Fruit fly (Drosophila melanogaster) whole organism, embryonic: Measurements from ENCODE around the gene CG7289.

Experiments used
- Atf3 ChIP-seq: fragments of 200-800 bp; sonication (Bioruptor generic); optimal IDR thresholded peaks from 3 replicates; lab custom pipeline; 2016; ENCODE audit warnings: missing biosample characterization, missing genetic modification characterization
- CG10267 ChIP-seq: fragments of 200-800 bp; sonication (Bioruptor generic); optimal IDR thresholded peaks from 2 replicates; lab custom pipeline; 2018; ENCODE audit warnings: missing biosample characterization, mild to moderate bottlenecking, missing genetic modification characterization, moderate library complexity
- CG10274 ChIP-seq: fragments of 200-800 bp; sonication (Bioruptor generic); optimal IDR thresholded peaks from 3 replicates; lab custom pipeline; 2017; ENCODE audit warnings: missing biosample characterization, mild to moderate bottlenecking, missing genetic modification characterization
- CG12391 ChIP-seq: fragments of 200-800 bp; sonication (Bioruptor generic); optimal IDR thresholded peaks from 3 replicates; lab custom pipeline; 2018; ENCODE audit warnings: missing biosample characterization, mild to moderate bottlenecking, missing genetic modification characterization, moderate library complexity
- CG14014 ChIP-seq: fragments of 200-800 bp; sonication (Bioruptor generic); IDR thresholded peaks from 2 replicates; pipeline ENCODE4 v1.3.6; 2022; ENCODE audit warnings: missing biosample characterization, missing genetic modification characterization
- CG15696 ChIP-seq: fragments of 200-800 bp; sonication (Bioruptor generic); optimal IDR thresholded peaks from 2 replicates; lab custom pipeline; 2019; ENCODE audit warnings: missing biosample characterization, mild to moderate bottlenecking, missing genetic modification characterization, moderate library complexity
- CG16813 ChIP-seq: fragments of 200-800 bp; sonication (Bioruptor generic); IDR thresholded peaks from 3 replicates; pipeline ENCODE4 v1.3.6; 2022; ENCODE audit warnings: missing biosample characterization, missing genetic modification characterization; ENCODE audit not compliant: partially characterized antibody
- CG17359 ChIP-seq: fragments of 200-800 bp; sonication (Bioruptor generic); optimal IDR thresholded peaks from 3 replicates; lab custom pipeline; 2018; ENCODE audit warnings: missing biosample characterization, mild to moderate bottlenecking, missing genetic modification characterization, moderate library complexity
- CG17802 ChIP-seq: fragments of 200-800 bp; sonication (Bioruptor generic); optimal IDR thresholded peaks from 2 replicates; lab custom pipeline; 2018; ENCODE audit warnings: missing biosample characterization, mild to moderate bottlenecking, missing genetic modification characterization, moderate library complexity
- CG17829 ChIP-seq: fragments of 200-800 bp; optimal IDR thresholded peaks from 2 replicates; lab custom pipeline; 2019; ENCODE audit warnings: missing biosample characterization, mild to moderate bottlenecking, missing genetic modification characterization, moderate library complexity
- CG17912 ChIP-seq: fragments of 200-800 bp; sonication (Bioruptor generic); optimal IDR thresholded peaks from 2 replicates; lab custom pipeline; 2018; ENCODE audit warnings: missing biosample characterization, mild to moderate bottlenecking, missing genetic modification characterization
- CG18599 ChIP-seq: fragments of 200-800 bp; sonication (Bioruptor generic); optimal IDR thresholded peaks from 3 replicates; lab custom pipeline; 2017; ENCODE audit warnings: missing biosample characterization, missing genetic modification characterization, mild to moderate bottlenecking, moderate library complexity, missing genetic modification reagents
- CG33557 ChIP-seq: fragments of 200-800 bp; sonication (Bioruptor generic); optimal IDR thresholded peaks from 2 replicates; lab custom pipeline; 2019; ENCODE audit warnings: missing biosample characterization, mild to moderate bottlenecking, missing genetic modification characterization, moderate library complexity
- CG34224 ChIP-seq: fragments of 200-800 bp; sonication (Bioruptor generic); IDR thresholded peaks from 3 replicates; pipeline ENCODE4 v1.3.6; 2022; ENCODE audit warnings: missing biosample characterization, missing genetic modification characterization; ENCODE audit not compliant: partially characterized antibody
- CG6854 ChIP-seq: fragments of 200-800 bp; sonication (Bioruptor generic); optimal IDR thresholded peaks from 3 replicates; lab custom pipeline; 2017; ENCODE audit warnings: missing biosample characterization, mild to moderate bottlenecking, missing genetic modification characterization
- CG7556 ChIP-seq: fragments of 200-800 bp; sonication (Bioruptor generic); optimal IDR thresholded peaks from 2 replicates; lab custom pipeline; 2017; ENCODE audit warnings: missing biosample characterization, mild to moderate bottlenecking, missing genetic modification characterization
- CG7745 ChIP-seq: fragments of 200-800 bp; sonication (Bioruptor generic); optimal IDR thresholded peaks from 2 replicates; lab custom pipeline; 2018; ENCODE audit warnings: missing biosample characterization, mild to moderate bottlenecking, missing genetic modification characterization, moderate library complexity
- CG7839 ChIP-seq: fragments of 200-800 bp; sonication (Bioruptor generic); optimal IDR thresholded peaks from 3 replicates; lab custom pipeline; 2018; ENCODE audit warnings: missing biosample characterization, mild to moderate bottlenecking, missing genetic modification characterization, moderate library complexity
- CG7963 ChIP-seq: fragments of 200-800 bp; sonication (Bioruptor generic); IDR thresholded peaks from 3 replicates; pipeline ENCODE4 v1.3.6; 2022; ENCODE audit warnings: missing biosample characterization, missing genetic modification characterization; ENCODE audit not compliant: partially characterized antibody
- CG9876 ChIP-seq: fragments of 200-800 bp; sonication (Bioruptor generic); optimal IDR thresholded peaks from 2 replicates; lab custom pipeline; 2016; ENCODE audit warnings: missing biosample characterization, missing genetic modification characterization
- CG9932 ChIP-seq: fragments of 200-800 bp; sonication (Bioruptor generic); IDR thresholded peaks from 2 replicates; pipeline ENCODE4 v1.3.6; 2022; ENCODE audit warnings: missing biosample characterization, missing genetic modification characterization
- Dp ChIP-seq: fragments of 200-800 bp; sonication (Bioruptor generic); optimal IDR thresholded peaks from 2 replicates; lab custom pipeline; 2018; ENCODE audit warnings: missing biosample characterization, mild to moderate bottlenecking, missing genetic modification characterization, moderate library complexity
- Drgx ChIP-seq: fragments of 200-800 bp; sonication (Bioruptor generic); IDR thresholded peaks from 2 replicates; pipeline ENCODE4 v1.3.6; 2022; ENCODE audit warnings: missing biosample characterization, missing genetic modification characterization
- ERR ChIP-seq: fragments of 200-800 bp; sonication (Bioruptor generic); optimal IDR thresholded peaks from 2 replicates; lab custom pipeline; 2016; ENCODE audit warnings: missing biosample characterization, missing genetic modification characterization
- Hr39 ChIP-seq: fragments of >200 bp; optimal IDR thresholded peaks from 2 replicates; lab custom pipeline; 2017
- Max ChIP-seq: fragments of 200-800 bp; sonication (Bioruptor generic); optimal IDR thresholded peaks from 2 replicates; lab custom pipeline; 2016; ENCODE audit warnings: missing biosample characterization, mild to moderate bottlenecking, missing genetic modification characterization
- Meics ChIP-seq: fragments of 200-800 bp; sonication (Bioruptor generic); optimal IDR thresholded peaks from 2 replicates; lab custom pipeline; 2017; ENCODE audit warnings: missing biosample characterization, mild to moderate bottlenecking, missing genetic modification characterization
- Oaz ChIP-seq: fragments of 200-800 bp; sonication (Bioruptor generic); IDR thresholded peaks from 2 replicates; pipeline ENCODE4 v1.3.6; 2022; ENCODE audit warnings: missing biosample characterization, missing genetic modification characterization
- Opbp ChIP-seq: fragments of 200-800 bp; sonication (Bioruptor generic); IDR thresholded peaks from 3 replicates; pipeline ENCODE4 v1.3.6; 2022; ENCODE audit warnings: missing biosample characterization, missing genetic modification characterization; ENCODE audit not compliant: partially characterized antibody
- Scr ChIP-seq: fragments of 200-800 bp; sonication (Bioruptor generic); IDR thresholded peaks from 2 replicates; pipeline ENCODE4 v1.3.6; 2022; ENCODE audit warnings: missing biosample characterization, missing genetic modification characterization; ENCODE audit not compliant: partially characterized antibody
- ase ChIP-seq: fragments of 200-800 bp; sonication (Bioruptor generic); IDR thresholded peaks from 3 replicates; pipeline ENCODE4 v1.3.6; 2022; ENCODE audit warnings: missing biosample characterization, missing genetic modification characterization
- ato ChIP-seq: fragments of 200-800 bp; sonication (Bioruptor generic); IDR thresholded peaks from 2 replicates; pipeline ENCODE4 v1.3.6; 2022; ENCODE audit warnings: missing biosample characterization, missing genetic modification characterization; ENCODE audit not compliant: partially characterized antibody
- bigmax ChIP-seq: fragments of 200-800 bp; sonication (Bioruptor generic); optimal IDR thresholded peaks from 2 replicates; lab custom pipeline; 2018; ENCODE audit warnings: missing biosample characterization, mild to moderate bottlenecking, missing genetic modification characterization
- gro ChIP-seq: fragments of 200-800 bp; sonication (Bioruptor generic); optimal IDR thresholded peaks from 2 replicates; lab custom pipeline; 2016; ENCODE audit warnings: missing biosample characterization, missing genetic modification characterization
- hb ChIP-seq: fragments of 200-800 bp; sonication (Bioruptor generic); IDR thresholded peaks from 3 replicates; pipeline ENCODE4 v1.3.6; 2022; ENCODE audit warnings: missing biosample characterization, missing genetic modification characterization; ENCODE audit not compliant: partially characterized antibody
- hbn ChIP-seq: fragments of 200-800 bp; sonication (Bioruptor generic); IDR thresholded peaks from 2 replicates; pipeline ENCODE4 v1.3.6; 2022; ENCODE audit warnings: missing biosample characterization, missing genetic modification characterization; ENCODE audit not compliant: partially characterized antibody
- hth ChIP-seq: fragments of >200 bp; optimal IDR thresholded peaks from 2 replicates; lab custom pipeline; 2017; ENCODE audit warnings: inconsistent platforms
- insv ChIP-seq, 2 experiments: fragments of 200-800 bp; sonication (Bioruptor generic); optimal IDR thresholded peaks; 3 replicates each; lab custom pipeline; 2016 to 2018; ENCODE audit warnings: missing biosample characterization in 2 of 2, missing genetic modification characterization in 2 of 2
- lmd ChIP-seq: fragments of 200-800 bp; sonication (Bioruptor generic); IDR thresholded peaks from 2 replicates; pipeline ENCODE4 v1.3.6; 2022; ENCODE audit warnings: missing biosample characterization, missing genetic modification characterization
- luna ChIP-seq: fragments of 200-800 bp; sonication (Bioruptor generic); optimal IDR thresholded peaks from 2 replicates; lab custom pipeline; 2016; ENCODE audit warnings: missing biosample characterization, missing genetic modification characterization
- mld ChIP-seq: fragments of 200-800 bp; sonication (Bioruptor generic); IDR thresholded peaks from 3 replicates; pipeline ENCODE4 v1.3.6; 2022; ENCODE audit warnings: missing biosample characterization, missing genetic modification characterization; ENCODE audit not compliant: partially characterized antibody
- odd ChIP-seq: fragments of 200-800 bp; sonication (Bioruptor generic); optimal IDR thresholded peaks from 2 replicates; lab custom pipeline; 2017; ENCODE audit warnings: missing biosample characterization, mild to moderate bottlenecking, missing genetic modification characterization
- pb ChIP-seq: fragments of 200-800 bp; sonication (Bioruptor generic); optimal IDR thresholded peaks from 3 replicates; lab custom pipeline; 2016; ENCODE audit warnings: missing biosample characterization, missing genetic modification characterization
- sc ChIP-seq, 3 experiments: fragments of >200 bp in 2 of 3; fragments of 200-800 bp in 1 of 3; sonication (Bioruptor generic) in 1 of 3; optimal IDR thresholded peaks; 2 replicates in 2 of 3; 3 replicates in 1 of 3; lab custom pipeline; 2017; ENCODE audit warnings: mild to moderate bottlenecking in 1 of 3, missing biosample characterization in 1 of 3, missing genetic modification characterization in 1 of 3, missing genetic modification reagents in 1 of 3
- sob ChIP-seq: fragments of 200-800 bp; sonication (Bioruptor generic); IDR thresholded peaks from 2 replicates; pipeline ENCODE4 v1.3.6; 2022; ENCODE audit warnings: missing biosample characterization, missing genetic modification characterization
- tgo ChIP-seq: fragments of 200-800 bp; sonication (Bioruptor generic); IDR thresholded peaks from 3 replicates; pipeline ENCODE4 v1.3.6; 2022; ENCODE audit warnings: missing biosample characterization, missing genetic modification characterization
- tin ChIP-seq: fragments of 200-800 bp; sonication (Bioruptor generic); optimal IDR thresholded peaks from 3 replicates; lab custom pipeline; 2016; ENCODE audit warnings: missing biosample characterization, missing genetic modification characterization
- tna ChIP-seq: fragments of 200-800 bp; sonication (Bioruptor generic); IDR thresholded peaks from 2 replicates; pipeline ENCODE4 v1.3.6; 2022; ENCODE audit warnings: missing biosample characterization, missing genetic modification characterization; ENCODE audit not compliant: partially characterized antibody
- vvl ChIP-seq: fragments of 200-800 bp; sonication (Bioruptor generic); IDR thresholded peaks from 2 replicates; pipeline ENCODE4 v1.3.6; 2022; ENCODE audit warnings: missing biosample characterization, missing genetic modification characterization
- zen ChIP-seq: fragments of 200-800 bp; sonication (Bioruptor generic); optimal IDR thresholded peaks from 3 replicates; lab custom pipeline; 2018; ENCODE audit warnings: missing biosample characterization, mild to moderate bottlenecking, missing genetic modification characterization, moderate library complexity

Gene CG7289

dm6 chr2L:2031522-2031921 is 49.5 kb downstream of the CG7289 start (continued):
- TF ChIP-seq hb (GFP tag; lab: Robert Waterston, UW), result peak; percentile 64; the same call in 1 of the 3 replicates
- peak; percentile 64; the same call in 2 of the 3 replicates for TF ChIP-seq CG7963 (GFP tag; lab: Robert Waterston, UW)
- TF ChIP-seq bigmax (GFP tag; lab: Kevin White, UChicago), result no peak
- no peak for TF ChIP-seq CG7556
- TF ChIP-seq Scr (GFP tag; lab: Robert Waterston, UW), result peak; percentile 57
- TF ChIP-seq tna (GFP tag; lab: Robert Waterston, UW), result peak; percentile 64
- TF ChIP-seq gro (GFP tag; lab: Kevin White, UChicago), result no peak
- TF ChIP-seq Max, result no peak
- no peak for TF ChIP-seq CG17802 (tag; lab: Kevin White, UChicago)
- TF ChIP-seq lmd (GFP tag; lab: Robert Waterston, UW), result no peak
- TF ChIP-seq CG16813, result peak; percentile 77
- peak; percentile 39; the same call in 2 of the 3 replicates for TF ChIP-seq CG34224
- no peak for TF ChIP-seq vvl (GFP tag; lab: Robert Waterston, UW)
- no peak for TF ChIP-seq sob
- TF ChIP-seq hth (lab: Kevin White, UChicago), result no peak
- no peak for TF ChIP-seq CG10274 (GFP tag; lab: Kevin White, UChicago)
- TF ChIP-seq CG10267 (tag; lab: Kevin White, UChicago), result no peak
- no peak for TF ChIP-seq odd (GFP tag; lab: Kevin White, UChicago)
- peak; percentile 83 for TF ChIP-seq Opbp (GFP tag; lab: Robert Waterston, UW)
- no peak for TF ChIP-seq CG17829
- TF ChIP-seq mld (GFP tag; lab: Robert Waterston, UW), result peak; percentile 87
- no peak for TF ChIP-seq Meics (GFP tag; lab: Kevin White, UChicago)
- no peak for TF ChIP-seq luna (GFP tag; lab: Kevin White, UChicago)
- no peak for TF ChIP-seq CG17912
- TF ChIP-seq ato (GFP tag; lab: Robert Waterston, UW), result peak; percentile 77
- TF ChIP-seq CG14014 (GFP tag; lab: Robert Waterston, UW), result no peak

dm6 chr2L:2032076-2032475 is 50.1 kb downstream of the CG7289 start:
- TF ChIP-seq CG12391 (tag; lab: Kevin White, UChicago), result no peak
- TF ChIP-seq CG33557 (GFP tag; lab: Kevin White, UChicago), result no peak
- no peak for TF ChIP-seq CG9932 (GFP tag; lab: Robert Waterston, UW)
- no peak; the same call in 2 of the 3 replicates for TF ChIP-seq ase (GFP tag; lab: Robert Waterston, UW)
- TF ChIP-seq Hr39 (lab: Kevin White, UChicago), result no peak
- TF ChIP-seq CG34224, result no peak
- no peak for TF ChIP-seq ERR
- TF ChIP-seq CG15696 (tag; lab: Kevin White, UChicago), result peak; percentile 27
- TF ChIP-seq Oaz (GFP tag; lab: Robert Waterston, UW), result no peak
- no peak for TF ChIP-seq hbn (GFP tag; lab: Robert Waterston, UW)
- no peak for TF ChIP-seq Dp (GFP tag; lab: Kevin White, UChicago)
- peak; percentile 21 for TF ChIP-seq CG17829
- no peak for TF ChIP-seq Atf3 (GFP tag; lab: Kevin White, UChicago)
- no peak for TF ChIP-seq CG17359 (tag; lab: Kevin White, UChicago)
- TF ChIP-seq Drgx (GFP tag; lab: Robert Waterston, UW), result no peak
- no peak for TF ChIP-seq sc (optimal IDR thresholded peaks at IDR 0.05; lab: Kevin White, UChicago)
- no peak for TF ChIP-seq sc (GFP tag; optimal IDR thresholded peaks at IDR 0.05; lab: Kevin White, UChicago)
- TF ChIP-seq tin, result peak; percentile 10
- TF ChIP-seq CG6854 (GFP tag; lab: Kevin White, UChicago), result no peak
- TF ChIP-seq pb, result no peak
- TF ChIP-seq sob, result no peak
- TF ChIP-seq CG7745 (tag; lab: Kevin White, UChicago), result no peak
- no peak for TF ChIP-seq insv (GFP tag; optimal IDR thresholded peaks at IDR 0.05; lab: Kevin White, UChicago)
- no peak for TF ChIP-seq CG9876 (GFP tag; lab: Kevin White, UChicago)
- TF ChIP-seq CG7839 (tag; lab: Kevin White, UChicago), result peak; percentile 36
- peak; percentile 16 for TF ChIP-seq zen
- TF ChIP-seq tgo (GFP tag; lab: Robert Waterston, UW), result no peak
- TF ChIP-seq CG18599 (GFP tag; lab: Kevin White, UChicago), result no peak
